Fruit fly (Drosophila melanogaster): ENCODE results near the gene Meics.
A peak's percentile ranks its signal among the peaks of the same experiment; 100 is the strongest.

Meics gene

dm6 chr3L:13912777-13913176 lies 51.7 kb downstream of the Meics start (continued):
- TF ChIP-seq Meics (GFP tag; optimal IDR thresholded peaks at IDR 0.05) (peak; percentile 31), Atf-2 (GFP tag; optimal IDR thresholded peaks at IDR 0.05) (no peak), Bdp1 (GFP tag; optimal IDR thresholded peaks at IDR 0.05) (peak; percentile 7), CG11247 (GFP tag; IDR thresholded peaks at IDR 0.05) (no peak), CG7357 (GFP tag; IDR thresholded peaks at IDR 0.05) (no peak), Xbp1 (GFP tag; optimal IDR thresholded peaks at IDR 0.05) (no peak), cwo (GFP tag; optimal IDR thresholded peaks at IDR 0.05) (peak; percentile 51), tgo (GFP tag; IDR thresholded peaks at IDR 0.05) (peak; percentile 13; the same call in 1 of the 3 replicates), Spps (tag; optimal IDR thresholded peaks at IDR 0.05) (no peak), CG32767 (GFP tag; IDR thresholded peaks at IDR 0.05) (no peak), D (optimal IDR thresholded peaks at IDR 0.05) (no peak), D (GFP tag; optimal IDR thresholded peaks at IDR 0.05) (no peak), fd102C (GFP tag; optimal IDR thresholded peaks at IDR 0.05) (no peak), PHDP (tag; optimal IDR thresholded peaks at IDR 0.05) (peak; percentile 44), CG31365 (tag; optimal IDR thresholded peaks at IDR 0.05) (no peak), CG30431 (GFP tag; optimal IDR thresholded peaks at IDR 0.05) (no peak), CG2889 (GFP tag; IDR thresholded peaks at IDR 0.05) (no peak), Fer1 (GFP tag; optimal IDR thresholded peaks at IDR 0.05) (peak; percentile 64), Adf1 (GFP tag; IDR thresholded peaks at IDR 0.05) (peak; percentile 35; the same call in 1 of the 2 replicates), CG2678 (tag; optimal IDR thresholded peaks at IDR 0.05) (peak; percentile 53), CG1792 (GFP tag; optimal IDR thresholded peaks at IDR 0.05) (no peak), jigr1 (GFP tag; IDR thresholded peaks at IDR 0.05) (no peak), CG7963 (GFP tag; IDR thresholded peaks at IDR 0.05; ENCODE audit: partially characterized antibody) (no peak), otp (GFP tag; IDR thresholded peaks at IDR 0.05) (no peak), CG15514 (GFP tag; optimal IDR thresholded peaks at IDR 0.05) (peak; percentile 58), CG11695 (GFP tag; IDR thresholded peaks at IDR 0.05) (peak; percentile 45; the same call in 1 of the 3 replicates), Gug (GFP tag; IDR thresholded peaks at IDR 0.05) (no peak), CG15269 (tag; optimal IDR thresholded peaks at IDR 0.05) (peak; percentile 11), CG31224 (GFP tag; IDR thresholded peaks at IDR 0.05) (no peak), ftz-f1 (GFP tag; optimal IDR thresholded peaks at IDR 0.05) (no peak), sob (GFP tag; IDR thresholded peaks at IDR 0.05) (peak; percentile 73), abd-A (tag; optimal IDR thresholded peaks at IDR 0.05) (peak; percentile 49), mirr (GFP tag; optimal IDR thresholded peaks at IDR 0.05) (peak; percentile 62), nau (GFP tag; optimal IDR thresholded peaks at IDR 0.05) (peak; percentile 18), CG6791 (GFP tag; IDR thresholded peaks at IDR 0.05; ENCODE audit: partially characterized antibody) (no peak), CG8290 (GFP tag; optimal IDR thresholded peaks at IDR 0.05) (no peak), CG8290 (tag; optimal IDR thresholded peaks at IDR 0.05) (peak in 1 of 2 experiments; percentile 60), Fer2 (tag; optimal IDR thresholded peaks at IDR 0.05) (no peak), CG17568 (GFP tag; optimal IDR thresholded peaks at IDR 0.05) (peak; percentile 33), CG12236 (GFP tag; optimal IDR thresholded peaks at IDR 0.05) (no peak), seq (GFP tag; IDR thresholded peaks at IDR 0.05) (peak; percentile 61; the same call in 1 of the 2 replicates), CG12769 (tag; optimal IDR thresholded peaks at IDR 0.05) (peak; percentile 56), Hmr (GFP tag; optimal IDR thresholded peaks at IDR 0.05) (peak; percentile 60), CG18764 (GFP tag; optimal IDR thresholded peaks at IDR 0.05) (no peak), CG6813 (GFP tag; optimal IDR thresholded peaks at IDR 0.05) (peak; percentile 37), slbo (GFP tag; IDR thresholded peaks at IDR 0.05) (0 out of 2 replicates have a peak, but pooled peaks have one; percentile 10), CG17361 (GFP tag; IDR thresholded peaks at IDR 0.05) (no peak), CG34376 (GFP tag; optimal IDR thresholded peaks at IDR 0.05) (peak; percentile 39), scrt (GFP tag; optimal IDR thresholded peaks at IDR 0.05) (peak; percentile 5), fd3F (GFP tag; optimal IDR thresholded peaks at IDR 0.05) (peak; percentile 33), CG10462 (GFP tag; optimal IDR thresholded peaks at IDR 0.05) (no peak)

Measured in whole organism, embryonic.